Worm (Caenorhabditis elegans) whole organism, L4 larva: ENCODE data around the gene M02B1.3.

Source experiments
- D1046.2 ChIP-seq: fragments of 200-800 bp; sonication (Bioruptor generic); IDR thresholded peaks from 2 replicates; pipeline ENCODE4 v1.3.6; 2022; ENCODE audit warnings: missing genetic modification characterization, missing compliant biosample characterization
- F37D6.2 ChIP-seq: sonication (generic microtip); optimal IDR thresholded peaks from 2 replicates; lab custom pipeline; 2016; ENCODE audit warnings: mild to moderate bottlenecking, missing genetic modification characterization, missing compliant biosample characterization
- R02D3.7 ChIP-seq: fragments of 150-350 bp; sonication (generic microtip); optimal IDR thresholded peaks from 3 replicates; lab custom pipeline; 2014; ENCODE audit warnings: missing biosample characterization, missing genetic modification characterization
- T26A8.4 ChIP-seq: fragments of 200-800 bp; sonication (Bioruptor generic); IDR thresholded peaks from 2 replicates; pipeline ENCODE4 v1.3.6; 2022; ENCODE audit warnings: missing genetic modification characterization, missing compliant biosample characterization
- Y48G9A.11 ChIP-seq: fragments of 200-800 bp; sonication (Bioruptor generic); IDR thresholded peaks from 2 replicates; pipeline ENCODE4 v1.3.6; 2022; ENCODE audit warnings: missing genetic modification reagents, missing genetic modification characterization, missing compliant biosample characterization
- Y75B8A.6 ChIP-seq: fragments of 200-800 bp; sonication (Bioruptor generic); IDR thresholded peaks from 2 replicates; pipeline ENCODE4 v1.3.6; 2022; ENCODE audit warnings: missing genetic modification reagents, missing genetic modification characterization, missing compliant biosample characterization
- aha-1 ChIP-seq: fragments of 150-350 bp; peaks from one replicate; lab custom pipeline; 2014; ENCODE audit warnings: missing biosample characterization, missing genetic modification characterization
- ceh-32 ChIP-seq: sonication (generic microtip); optimal IDR thresholded peaks from 2 replicates; lab custom pipeline; 2016; ENCODE audit warnings: mild to moderate bottlenecking, missing genetic modification characterization, missing compliant biosample characterization; ENCODE audit not compliant: poor library complexity
- ceh-62 ChIP-seq: sonication (generic microtip); optimal IDR thresholded peaks from 2 replicates; lab custom pipeline; 2017; ENCODE audit warnings: missing biosample characterization, missing genetic modification characterization
- cey-2 ChIP-seq: sonication (generic microtip); optimal IDR thresholded peaks from 3 replicates; lab custom pipeline; 2017; ENCODE audit warnings: missing genetic modification characterization, mild to moderate bottlenecking, missing compliant biosample characterization, antibody characterized with exemption, borderline replicate concordance; ENCODE audit not compliant: insufficient read depth
- daf-16 ChIP-seq, 3 experiments: sonication (generic microtip); optimal IDR thresholded peaks; 2 replicates each; lab custom pipeline; 2016 to 2017; ENCODE audit warnings: missing genetic modification characterization in 3 of 3, missing genetic modification reagents in 3 of 3, mild to moderate bottlenecking in 2 of 3, missing compliant biosample characterization in 2 of 3, missing biosample characterization in 1 of 3, moderate library complexity in 1 of 3
- daf-8 ChIP-seq: fragments of 200-800 bp; sonication (Bioruptor generic); IDR thresholded peaks from 2 replicates; pipeline ENCODE4 v1.3.6; 2022; ENCODE audit warnings: missing genetic modification characterization, missing compliant biosample characterization
- dmd-6 ChIP-seq: fragments of 200-800 bp; sonication (Bioruptor generic); IDR thresholded peaks from 2 replicates; pipeline ENCODE4 v1.3.6; 2022; ENCODE audit warnings: missing genetic modification reagents, missing genetic modification characterization, missing compliant biosample characterization
- dpl-1 ChIP-seq: fragments of 150-350 bp; optimal IDR thresholded peaks from 2 replicates; lab custom pipeline; 2014; ENCODE audit warnings: missing biosample characterization, missing genetic modification reagents, missing genetic modification characterization
- dve-1 ChIP-seq: sonication (generic microtip); optimal IDR thresholded peaks from 2 replicates; lab custom pipeline; 2017; ENCODE audit warnings: antibody characterized with exemption, mild to moderate bottlenecking, missing genetic modification characterization, missing compliant biosample characterization; ENCODE audit not compliant: insufficient read depth
- fkh-10 ChIP-seq: fragments of 150-350 bp; optimal IDR thresholded peaks from 2 replicates; lab custom pipeline; 2014; ENCODE audit warnings: missing biosample characterization, missing genetic modification reagents, missing genetic modification characterization
- gei-8 ChIP-seq: fragments of 200-800 bp; sonication (Bioruptor generic); optimal IDR thresholded peaks from 2 replicates; lab custom pipeline; 2018; ENCODE audit warnings: mild to moderate bottlenecking, missing genetic modification characterization, missing compliant biosample characterization
- hlh-11 ChIP-seq: fragments of 200-800 bp; sonication (Bioruptor generic); optimal IDR thresholded peaks from 2 replicates; lab custom pipeline; 2018; ENCODE audit warnings: mild to moderate bottlenecking, missing genetic modification characterization, missing compliant biosample characterization
- hlh-30 ChIP-seq: sonication (generic microtip); optimal IDR thresholded peaks from 2 replicates; lab custom pipeline; 2017; ENCODE audit warnings: antibody characterized with exemption, mild to moderate bottlenecking, missing genetic modification characterization, missing compliant biosample characterization; ENCODE audit not compliant: insufficient read depth
- hmg-1.1 ChIP-seq: fragments of 200-800 bp; sonication (Bioruptor generic); IDR thresholded peaks from 2 replicates; pipeline ENCODE4 v1.3.6; 2022; ENCODE audit warnings: missing genetic modification reagents, missing genetic modification characterization, missing compliant biosample characterization
- lim-7 ChIP-seq: fragments of 200-800 bp; sonication (Bioruptor generic); IDR thresholded peaks from 2 replicates; pipeline ENCODE4 v1.3.6; 2022; ENCODE audit warnings: missing genetic modification characterization, missing compliant biosample characterization
- lin-29 ChIP-seq: fragments of 200-800 bp; sonication (Bioruptor generic); IDR thresholded peaks from 2 replicates; pipeline ENCODE4 v1.3.6; 2022; ENCODE audit warnings: missing genetic modification reagents, missing genetic modification characterization, missing compliant biosample characterization
- lir-3 ChIP-seq: sonication (generic microtip); optimal IDR thresholded peaks from 2 replicates; lab custom pipeline; 2016; ENCODE audit warnings: mild to moderate bottlenecking, missing genetic modification characterization, missing compliant biosample characterization
- madf-5 ChIP-seq, 2 experiments: fragments of 200-800 bp; sonication (Bioruptor generic); IDR thresholded peaks; 2 replicates each; pipeline ENCODE4 v1.3.6; 2022; ENCODE audit warnings: missing compliant biosample characterization in 2 of 2, missing genetic modification characterization in 2 of 2
- mdl-1 ChIP-seq, 2 experiments: fragments of 150-350 bp in 1 of 2; sonication (generic microtip) in 1 of 2; optimal IDR thresholded peaks; 2 replicates each; lab custom pipeline; 2014 to 2017; ENCODE audit warnings: missing biosample characterization in 2 of 2, missing genetic modification characterization in 2 of 2
- mep-1 ChIP-seq: fragments of 150-350 bp; sonication (generic microtip); optimal IDR thresholded peaks from 3 replicates; lab custom pipeline; 2014; ENCODE audit warnings: missing biosample characterization, missing genetic modification characterization
- mes-2 ChIP-seq: sonication (generic microtip); optimal IDR thresholded peaks from 2 replicates; lab custom pipeline; 2016; ENCODE audit warnings: missing genotype, mild to moderate bottlenecking, missing genetic modification characterization, missing compliant biosample characterization; ENCODE audit not compliant: poor library complexity, severe bottlenecking
- nhr-237 ChIP-seq: sonication (generic microtip); optimal IDR thresholded peaks from 2 replicates; lab custom pipeline; 2017; ENCODE audit warnings: missing biosample characterization, missing genetic modification characterization
- nhr-28 ChIP-seq: fragments of 150-350 bp; optimal IDR thresholded peaks from 2 replicates; lab custom pipeline; 2014; ENCODE audit warnings: missing biosample characterization, missing genetic modification characterization
- nhr-41 ChIP-seq: fragments of 200-800 bp; sonication (Bioruptor generic); IDR thresholded peaks from 2 replicates; pipeline ENCODE4 v1.3.6; 2022; ENCODE audit warnings: missing genetic modification reagents, missing genetic modification characterization, missing compliant biosample characterization
- nhr-42 ChIP-seq: fragments of 200-800 bp; sonication (Bioruptor generic); IDR thresholded peaks from 2 replicates; pipeline ENCODE4 v1.3.6; 2022; ENCODE audit warnings: missing genetic modification characterization, missing compliant biosample characterization
- nhr-48 ChIP-seq: sonication (generic microtip); optimal IDR thresholded peaks from 2 replicates; lab custom pipeline; 2016; ENCODE audit warnings: mild to moderate bottlenecking, missing genetic modification characterization, missing compliant biosample characterization
- nhr-6 ChIP-seq: fragments of 150-350 bp; optimal IDR thresholded peaks from 2 replicates; lab custom pipeline; 2014; ENCODE audit warnings: missing biosample characterization, missing genetic modification characterization
- nhr-77 ChIP-seq: fragments of 150-350 bp; optimal IDR thresholded peaks from 2 replicates; lab custom pipeline; 2014; ENCODE audit warnings: missing biosample characterization, missing genetic modification characterization
- php-3 ChIP-seq: fragments of 200-800 bp; sonication (Bioruptor generic); IDR thresholded peaks from 2 replicates; pipeline ENCODE4 v1.3.6; 2022; ENCODE audit warnings: missing genetic modification reagents, missing genetic modification characterization, missing compliant biosample characterization
- pqm-1 ChIP-seq: sonication (generic microtip); optimal IDR thresholded peaks from 2 replicates; lab custom pipeline; 2017; ENCODE audit warnings: missing biosample characterization, missing genetic modification characterization
- rbr-2 ChIP-seq: sonication (generic microtip); optimal IDR thresholded peaks from 2 replicates; lab custom pipeline; 2016; ENCODE audit warnings: missing genotype, missing genetic modification characterization, missing compliant biosample characterization
- snpc-4 ChIP-seq: fragments of 150-350 bp; optimal IDR thresholded peaks from 2 replicates; lab custom pipeline; 2014; ENCODE audit warnings: missing biosample characterization, missing genetic modification characterization
- spr-3 ChIP-seq: fragments of 200-800 bp; sonication (Bioruptor generic); optimal IDR thresholded peaks from 2 replicates; lab custom pipeline; 2018; ENCODE audit warnings: mild to moderate bottlenecking, missing genetic modification characterization, missing compliant biosample characterization
- tag-97 ChIP-seq: fragments of 200-800 bp; sonication (Bioruptor generic); IDR thresholded peaks from 2 replicates; pipeline ENCODE4 v1.3.6; 2022; ENCODE audit warnings: missing genetic modification characterization, missing compliant biosample characterization
- tra-1 ChIP-seq: fragments of 200-800 bp; sonication (Bioruptor generic); IDR thresholded peaks from 2 replicates; pipeline ENCODE4 v1.3.6; 2022; ENCODE audit warnings: missing genetic modification reagents, missing genetic modification characterization, missing compliant biosample characterization
- unc-39 ChIP-seq: sonication (generic microtip); optimal IDR thresholded peaks from 2 replicates; lab custom pipeline; 2017; ENCODE audit warnings: missing biosample characterization, missing genetic modification characterization
- unc-62 ChIP-seq, 3 experiments: fragments of 150-350 bp in 1 of 3; sonication (generic microtip); optimal IDR thresholded peaks in 2 of 3; peaks in 1 of 3; 1 replicate in 1 of 3; 2 replicates in 2 of 3; lab custom pipeline; 2014 to 2017; ENCODE audit warnings: missing biosample characterization in 3 of 3, missing genetic modification characterization in 3 of 3, missing genetic modification reagents in 3 of 3, missing genotype in 1 of 3
- zip-2 ChIP-seq: fragments of 150-350 bp; optimal IDR thresholded peaks from 2 replicates; lab custom pipeline; 2014; ENCODE audit warnings: missing biosample characterization, missing genetic modification characterization

Gene M02B1.3

DNA sequence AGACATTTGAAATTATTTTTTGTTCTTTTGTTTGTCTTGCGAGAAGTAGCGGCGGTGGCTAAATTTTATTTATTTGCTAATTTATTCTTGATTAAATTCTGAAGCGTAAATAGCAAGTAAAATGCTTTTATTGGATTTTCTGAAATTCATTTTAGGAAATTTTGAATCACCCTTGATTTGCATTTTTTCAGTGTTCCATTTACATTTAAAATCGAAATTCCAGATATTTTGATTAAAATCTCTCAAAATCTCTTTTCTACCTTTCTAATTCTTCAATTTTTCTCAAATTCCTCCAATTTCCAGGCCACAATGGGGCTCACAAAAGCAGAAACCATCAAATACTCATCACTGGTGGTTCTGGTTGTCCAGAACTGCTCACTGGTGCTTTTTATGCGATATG lies 18.9 kb downstream of the M02B1.3 start, which contains the start of gene nstp-5:
Gene nstp-5, plus strand, starts transcription at position 301 of the 400 bp plus-strand sequence.
- TF ChIP-seq dpl-1 (GFP tag; lab: Kevin White, UChicago) (no peak), aha-1 (tag; lab: Kevin White, UChicago) (peak; percentile 41), nhr-6 (tag; lab: Kevin White, UChicago) (no peak), hlh-30 (tag; lab: Kevin White, UChicago) (no peak)

DNA sequence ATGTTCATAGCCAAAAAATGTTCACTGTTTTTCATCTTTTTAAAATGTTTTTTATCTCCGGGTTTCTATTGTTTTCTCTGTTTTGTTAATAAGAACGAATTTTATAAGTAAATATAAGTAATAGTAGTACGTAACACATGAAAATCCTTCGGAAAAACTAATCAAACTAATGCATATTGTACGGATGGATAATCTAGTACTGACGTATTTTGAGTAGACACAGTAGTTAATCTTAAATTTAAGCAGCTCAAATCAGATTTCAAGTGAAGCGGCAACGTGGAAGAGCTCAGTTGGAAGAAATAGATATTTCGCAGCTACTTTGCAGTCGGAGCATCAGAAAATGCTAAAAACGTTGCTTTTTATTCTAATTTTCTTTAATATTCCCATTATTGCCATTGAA lies 23.5 kb downstream of the M02B1.3 start, which contains the start of gene gcy-18:
Gene gcy-18, plus strand, starts transcription at position 301 of the 400 bp plus-strand sequence.
- TF ChIP-seq unc-62 (GFP tag; optimal IDR thresholded peaks at IDR 0.05 in 1 of 2; lab: Kevin White, UChicago) (peak in 1 of 2 experiments; percentile 77), unc-62 (tag; optimal IDR thresholded peaks at IDR 0.05; lab: Kevin White, UChicago) (no peak), ceh-62 (tag; lab: Kevin White, UChicago) (no peak)

DNA sequence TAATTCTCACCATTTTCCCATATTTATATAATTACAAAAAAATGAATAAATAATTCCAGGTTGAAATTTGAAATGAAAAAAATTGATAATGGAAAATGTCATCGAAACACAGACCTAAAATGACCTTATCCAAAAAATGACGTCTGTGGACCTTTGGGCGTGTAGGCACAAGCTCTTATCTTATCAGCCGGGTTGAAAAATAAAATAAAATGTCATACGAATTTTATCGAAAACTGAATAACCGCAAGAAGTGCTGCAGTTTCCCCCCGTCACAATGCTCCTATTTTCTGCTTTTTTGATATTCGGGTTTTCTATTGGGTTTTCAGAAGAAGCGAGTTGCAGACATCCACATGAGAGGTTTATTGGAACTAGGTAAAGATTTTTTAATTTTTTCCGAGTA lies 29.6 kb downstream of the M02B1.3 start, which contains the start of gene clec-186:
Gene clec-186, plus strand, starts transcription at position 226 of the 400 bp plus-strand sequence.
- TF ChIP-seq tra-1 (GFP tag; lab: Robert Waterston, UW) (peak; percentile 36; the same call in 1 of the 2 replicates), madf-5 (GFP tag; IDR thresholded peaks at IDR 0.05; lab: Robert Waterston, UW) (no peak), pqm-1 (peak; percentile 84), mes-2 (tag; lab: Kevin White, UChicago) (no peak), nhr-77 (peak; percentile 38), nhr-48 (tag; lab: Kevin White, UChicago) (peak; percentile 49), D1046.2 (GFP tag; lab: Robert Waterston, UW) (no peak), mep-1 (no peak), nhr-6 (tag; lab: Kevin White, UChicago) (peak; percentile 29), nhr-41 (GFP tag; lab: Robert Waterston, UW) (peak; percentile 80; the same call in 1 of the 2 replicates), hlh-11 (tag; lab: Kevin White, UChicago) (peak; percentile 72), zip-2 (tag; lab: Kevin White, UChicago) (no peak), hmg-1.1 (GFP tag; lab: Robert Waterston, UW) (no peak), nhr-28 (tag; lab: Kevin White, UChicago) (peak; percentile 77), mdl-1 (tag; optimal IDR thresholded peaks at IDR 0.05; lab: Kevin White, UChicago) (no peak), dve-1 (peak; percentile 60), php-3 (GFP tag; lab: Robert Waterston, UW) (peak; percentile 67; the same call in 1 of the 2 replicates), gei-8 (GFP tag; lab: Kevin White, UChicago) (no peak), unc-62 (GFP tag; optimal IDR thresholded peaks at IDR 0.05 in 1 of 2; lab: Kevin White, UChicago) (peak in 1 of 2 experiments; percentile 85), unc-62 (tag; optimal IDR thresholded peaks at IDR 0.05; lab: Kevin White, UChicago) (no peak), lin-29 (GFP tag; lab: Robert Waterston, UW) (no peak), cey-2 (no peak), hlh-30 (tag; lab: Kevin White, UChicago) (peak; percentile 15), fkh-10 (GFP tag; lab: Kevin White, UChicago) (no peak), dmd-6 (GFP tag; lab: Robert Waterston, UW) (peak; percentile 95), unc-39 (tag; lab: Kevin White, UChicago) (no peak)

DNA sequence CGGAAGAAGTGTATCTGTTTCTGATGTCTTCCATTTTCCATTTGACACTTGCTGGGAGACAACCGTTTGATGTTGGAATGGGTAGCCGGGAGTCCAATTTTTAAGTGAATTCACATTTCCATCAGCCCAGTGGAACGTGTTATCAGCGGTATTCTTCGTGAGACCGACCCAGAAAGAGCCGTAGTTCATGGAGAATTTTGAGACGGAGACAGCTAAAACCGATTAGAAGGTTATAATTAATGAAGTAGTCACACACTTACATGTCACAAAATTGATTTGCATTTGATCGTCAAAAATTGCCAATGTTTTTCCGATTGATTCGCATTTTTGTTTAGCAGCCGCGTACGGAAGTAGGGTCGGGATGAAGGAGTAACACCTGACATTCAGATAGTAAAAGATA lies 33.1 kb downstream of the M02B1.3 start:
- TF ChIP-seq daf-16 (GFP tag; optimal IDR thresholded peaks at IDR 0.05; lab: Kevin White, UChicago): no peak
- TF ChIP-seq daf-16 (tag; optimal IDR thresholded peaks at IDR 0.05; lab: Kevin White, UChicago): no peak
- no peak for TF ChIP-seq R02D3.7 (tag; lab: Kevin White, UChicago)
- TF ChIP-seq nhr-48 (tag; lab: Kevin White, UChicago): peak; percentile 4
- no peak for TF ChIP-seq snpc-4 (tag; lab: Kevin White, UChicago)
- no peak for TF ChIP-seq daf-8 (GFP tag; lab: Robert Waterston, UW)
- peak; percentile 71; the same call in 1 of the 2 replicates for TF ChIP-seq dmd-6 (GFP tag; lab: Robert Waterston, UW)
- TF ChIP-seq Y48G9A.11 (GFP tag; lab: Robert Waterston, UW): no peak
- TF ChIP-seq unc-62 (GFP tag; optimal IDR thresholded peaks at IDR 0.05 in 1 of 2; lab: Kevin White, UChicago): no peak
- TF ChIP-seq unc-62 (tag; optimal IDR thresholded peaks at IDR 0.05; lab: Kevin White, UChicago): no peak
- TF ChIP-seq lim-7 (GFP tag; lab: Robert Waterston, UW): no peak
- TF ChIP-seq aha-1 (tag; lab: Kevin White, UChicago): no peak
- no peak for TF ChIP-seq lir-3
- no peak for TF ChIP-seq rbr-2 (tag; lab: Kevin White, UChicago)
- no peak for TF ChIP-seq nhr-42 (GFP tag; lab: Robert Waterston, UW)
- TF ChIP-seq Y75B8A.6: no peak
- no peak for TF ChIP-seq F37D6.2 (tag; lab: Kevin White, UChicago)
- no peak for TF ChIP-seq ceh-32 (tag; lab: Kevin White, UChicago)
- TF ChIP-seq spr-3: no peak
- TF ChIP-seq lin-29 (GFP tag; lab: Robert Waterston, UW): no peak
- no peak for TF ChIP-seq tag-97 (GFP tag; lab: Robert Waterston, UW)
- TF ChIP-seq T26A8.4 (GFP tag; lab: Robert Waterston, UW): no peak
- no peak for TF ChIP-seq nhr-237 (tag; lab: Kevin White, UChicago)
